Worm (Caenorhabditis elegans): ENCODE data around the gene med-1.

The med-1 gene

ce11 chrX:12407297-12407696 lies 23.1 kb upstream of the med-1 start (continued):
- TF ChIP-seq ceh-31 (tag; optimal IDR thresholded peaks at IDR 0.05) (peak; percentile 88), dve-1 (tag; optimal IDR thresholded peaks at IDR 0.05) (no peak), tbx-2 (tag; optimal IDR thresholded peaks at IDR 0.05) (peak; percentile 47), dmd-4 (tag; optimal IDR thresholded peaks at IDR 0.05; ENCODE audit: borderline replicate concordance) (no peak), K02D7.2 (tag; optimal IDR thresholded peaks at IDR 0.05) (no peak), ceh-14 (tag; optimal IDR thresholded peaks at IDR 0.05) (peak; percentile 37), sox-4 (tag; optimal IDR thresholded peaks at IDR 0.05) (peak; percentile 23), nhr-232 (tag; optimal IDR thresholded peaks at IDR 0.05) (no peak), fkh-6 (tag; optimal IDR thresholded peaks at IDR 0.05) (no peak), ceh-22 (tag; optimal IDR thresholded peaks at IDR 0.05) (no peak), K09A11.1 (tag; optimal IDR thresholded peaks at IDR 0.05; ENCODE audit: insufficient read depth) (no peak), npax-4 (tag; optimal IDR thresholded peaks at IDR 0.05) (no peak), unc-86 (tag; optimal IDR thresholded peaks at IDR 0.05) (no peak), tbx-7 (tag; optimal IDR thresholded peaks at IDR 0.05) (no peak), ceh-19 (GFP tag; optimal IDR thresholded peaks at IDR 0.05) (no peak), ceh-6 (GFP tag; optimal IDR thresholded peaks at IDR 0.05) (peak; percentile 11), ceh-34 (tag; optimal IDR thresholded peaks at IDR 0.05) (no peak), eyg-1 (tag; optimal IDR thresholded peaks at IDR 0.05) (no peak), mec-3 (tag; optimal IDR thresholded peaks at IDR 0.05; ENCODE audit: borderline replicate concordance) (no peak), che-1 (tag; optimal IDR thresholded peaks at IDR 0.05) (no peak), pha-2 (tag; optimal IDR thresholded peaks at IDR 0.05) (no peak), C38D4.7 (GFP tag; optimal IDR thresholded peaks at IDR 0.05) (no peak), zip-5 (tag; optimal IDR thresholded peaks at IDR 0.05) (no peak), ceh-30 (tag; optimal IDR thresholded peaks at IDR 0.05) (no peak), T23F11.4 (GFP tag; optimal IDR thresholded peaks at IDR 0.05) (no peak), ceh-45 (GFP tag; IDR thresholded peaks at IDR 0.05) (no peak), fkh-10 (GFP tag; optimal IDR thresholded peaks at IDR 0.05) (peak; percentile 19)

- no peak for TF ChIP-seq elt-4 (tag; optimal IDR thresholded peaks at IDR 0.05)
- TF ChIP-seq ztf-16 (tag; optimal IDR thresholded peaks at IDR 0.05): no peak
- TF ChIP-seq fkh-6 (tag; optimal IDR thresholded peaks at IDR 0.05): no peak
- TF ChIP-seq mec-3 (tag; optimal IDR thresholded peaks at IDR 0.05; ENCODE audit: borderline replicate concordance): no peak
- TF ChIP-seq pax-1 (tag; optimal IDR thresholded peaks at IDR 0.05): no peak
These were observed 16.5 kb upstream of the med-1 start, which contains the start of gene lin-2 for ce11 chrX:12413941-12414340. Gene lin-2, minus strand, starts transcription at chrX:12414041.

- no peak for TF ChIP-seq tbx-7 (tag; optimal IDR thresholded peaks at IDR 0.05)
- no peak for TF ChIP-seq ceh-48 (tag; optimal IDR thresholded peaks at IDR 0.05)
- no peak for TF ChIP-seq pag-3 (tag; optimal IDR thresholded peaks at IDR 0.05; ENCODE audit: borderline replicate concordance)
- no peak for TF ChIP-seq ceh-2 (tag; optimal IDR thresholded peaks at IDR 0.05)
- TF ChIP-seq madf-2 (tag; optimal IDR thresholded peaks at IDR 0.05): no peak
- TF ChIP-seq rnt-1 (tag; optimal IDR thresholded peaks at IDR 0.05): no peak
- TF ChIP-seq gmeb-2 (tag; optimal IDR thresholded peaks at IDR 0.05): no peak
These were observed 14.6 kb upstream of the med-1 start for ce11 chrX:12415832-12416231.

ce11 chrX:12422580-12422979 lies 7.8 kb upstream of the med-1 start:
- no peak for TF ChIP-seq ztf-16 (tag; optimal IDR thresholded peaks at IDR 0.05)
- TF ChIP-seq ceh-22 (tag; optimal IDR thresholded peaks at IDR 0.05): no peak
- no peak for TF ChIP-seq zip-5 (tag; optimal IDR thresholded peaks at IDR 0.05)
- no peak for TF ChIP-seq nfya-1 (tag; optimal IDR thresholded peaks at IDR 0.05)
- no peak for TF ChIP-seq ceh-14 (tag; optimal IDR thresholded peaks at IDR 0.05)
- no peak for TF ChIP-seq pros-1 (tag; optimal IDR thresholded peaks at IDR 0.05)
- no peak for TF ChIP-seq lin-11 (tag; optimal IDR thresholded peaks at IDR 0.05)
- TF ChIP-seq ahr-1 (tag; optimal IDR thresholded peaks at IDR 0.05): no peak
- TF ChIP-seq tbx-2 (tag; optimal IDR thresholded peaks at IDR 0.05): no peak
- TF ChIP-seq hlh-6 (tag; optimal IDR thresholded peaks at IDR 0.05): no peak
- no peak for TF ChIP-seq nhr-11 (tag; optimal IDR thresholded peaks at IDR 0.05)
- TF ChIP-seq pag-3 (tag; optimal IDR thresholded peaks at IDR 0.05; ENCODE audit: borderline replicate concordance): no peak
- TF ChIP-seq hlh-30 (tag; optimal IDR thresholded peaks at IDR 0.05; ENCODE audit: insufficient read depth): no peak
- no peak for TF ChIP-seq C38D4.7 (GFP tag; optimal IDR thresholded peaks at IDR 0.05)
- TF ChIP-seq sox-4 (tag; optimal IDR thresholded peaks at IDR 0.05): no peak
- no peak for TF ChIP-seq hlh-15 (tag; optimal IDR thresholded peaks at IDR 0.05)
- TF ChIP-seq ets-4 (tag; optimal IDR thresholded peaks at IDR 0.05): no peak
- no peak for TF ChIP-seq ceh-45 (GFP tag; IDR thresholded peaks at IDR 0.05)
- TF ChIP-seq madf-2 (tag; optimal IDR thresholded peaks at IDR 0.05): no peak
- TF ChIP-seq unc-3 (GFP tag; conservative IDR thresholded peaks at IDR 0.05): no peak
- no peak for TF ChIP-seq unc-3 (tag; optimal IDR thresholded peaks at IDR 0.05)

Measured in whole organism, late embryonic.